Worm (Caenorhabditis elegans) whole organism, young adult: Measurements from ENCODE around the gene gtf-2H2C.

Source experiments
- C17E4.6 ChIP-seq: fragments of 200-800 bp; sonication (Bioruptor generic); IDR thresholded peaks from 2 replicates; pipeline ENCODE4 v1.3.6; 2022; ENCODE audit warnings: missing genetic modification reagents, missing genetic modification characterization, missing compliant biosample characterization
- D2030.7 ChIP-seq: fragments of 200-800 bp; sonication (Bioruptor generic); IDR thresholded peaks from 2 replicates; pipeline ENCODE4 v1.3.6; 2022; ENCODE audit warnings: missing genetic modification reagents, missing genetic modification characterization, missing compliant biosample characterization
- F39B2.1 ChIP-seq: fragments of 200-800 bp; sonication (Bioruptor generic); IDR thresholded peaks from 2 replicates; pipeline ENCODE4 v1.3.6; 2022; ENCODE audit warnings: missing genetic modification reagents, missing genetic modification characterization, missing compliant biosample characterization
- F52B5.7 ChIP-seq: sonication (generic microtip); optimal IDR thresholded peaks from 2 replicates; lab custom pipeline; 2016; ENCODE audit warnings: mild to moderate bottlenecking, missing genetic modification characterization, missing compliant biosample characterization
- F55B11.4 ChIP-seq: sonication (generic microtip); optimal IDR thresholded peaks from 2 replicates; lab custom pipeline; 2016; ENCODE audit warnings: missing compliant biosample characterization, missing genetic modification characterization, borderline replicate concordance; ENCODE audit not compliant: insufficient read depth
- F57A8.1 ChIP-seq: fragments of 200-800 bp; sonication (Bioruptor generic); optimal IDR thresholded peaks from 2 replicates; lab custom pipeline; 2018; ENCODE audit warnings: mild to moderate bottlenecking, missing genetic modification characterization, moderate library complexity, missing compliant biosample characterization
- T07F8.4 ChIP-seq: sonication (generic microtip); optimal IDR thresholded peaks from 2 replicates; lab custom pipeline; 2016; ENCODE audit warnings: mild to moderate bottlenecking, missing genetic modification characterization, moderate library complexity, missing compliant biosample characterization
- Y56A3A.18 ChIP-seq: fragments of 200-800 bp; sonication (Bioruptor generic); IDR thresholded peaks from 2 replicates; pipeline ENCODE4 v1.3.6; 2022; ENCODE audit warnings: missing genetic modification reagents, missing genetic modification characterization, missing compliant biosample characterization
- Y95B8A.8 ChIP-seq: fragments of 200-800 bp; sonication (Bioruptor generic); IDR thresholded peaks from 2 replicates; pipeline ENCODE4 v1.3.6; 2022; ENCODE audit warnings: missing genetic modification reagents, missing genetic modification characterization, missing compliant biosample characterization
- aptf-2 ChIP-seq: fragments of 200-800 bp; sonication (Bioruptor generic); conservative IDR thresholded peaks from 2 replicates; pipeline ENCODE4 v1.3.6; 2022; ENCODE audit warnings: missing genetic modification reagents, missing genetic modification characterization, missing compliant biosample characterization
- attf-6 ChIP-seq: fragments of 200-800 bp; sonication (Bioruptor generic); IDR thresholded peaks from 2 replicates; pipeline ENCODE4 v1.3.6; 2022; ENCODE audit warnings: missing genetic modification reagents, missing genetic modification characterization, missing compliant biosample characterization
- ccch-3 ChIP-seq: fragments of 200-800 bp; sonication (Bioruptor generic); optimal IDR thresholded peaks from 2 replicates; lab custom pipeline; 2018; ENCODE audit warnings: mild to moderate bottlenecking, missing genetic modification characterization, missing compliant biosample characterization
- cebp-1 ChIP-seq, 2 experiments: fragments of 200-800 bp in 1 of 2; sonication (Bioruptor generic) in 1 of 2; sonication (generic microtip) in 1 of 2; IDR thresholded peaks in 1 of 2; optimal IDR thresholded peaks in 1 of 2; 2 replicates each; pipeline versions ENCODE4 v1.3.6 to Lab custom; 2017 to 2022; ENCODE audit warnings: missing compliant biosample characterization in 2 of 2, missing genetic modification characterization in 2 of 2, mild to moderate bottlenecking in 1 of 2, missing genetic modification reagents in 1 of 2, moderate library complexity in 1 of 2
- cebp-2 ChIP-seq: fragments of 200-800 bp; sonication (Bioruptor generic); IDR thresholded peaks from 2 replicates; pipeline ENCODE4 v1.3.6; 2022; ENCODE audit warnings: missing genetic modification characterization, missing compliant biosample characterization
- ceh-27 ChIP-seq: fragments of 200-800 bp; sonication (Bioruptor generic); optimal IDR thresholded peaks from 2 replicates; lab custom pipeline; 2018; ENCODE audit warnings: mild to moderate bottlenecking, missing genetic modification characterization, moderate library complexity, missing compliant biosample characterization
- ceh-58 ChIP-seq: fragments of 200-800 bp; sonication (Bioruptor generic); IDR thresholded peaks from 2 replicates; pipeline ENCODE4 v1.3.6; 2022; ENCODE audit warnings: missing genetic modification characterization, missing compliant biosample characterization
- efl-1 ChIP-seq: fragments of 150-350 bp; optimal IDR thresholded peaks from 2 replicates; lab custom pipeline; 2014; ENCODE audit warnings: missing biosample characterization, missing genetic modification reagents, missing genetic modification characterization
- him-1 ChIP-seq: sonication (generic microtip); optimal IDR thresholded peaks from 2 replicates; lab custom pipeline; 2016; ENCODE audit warnings: missing genotype, missing genetic modification reagents, missing genetic modification characterization, missing compliant biosample characterization
- hlh-12 ChIP-seq: sonication (generic microtip); optimal IDR thresholded peaks from 2 replicates; lab custom pipeline; 2016; ENCODE audit warnings: missing genetic modification characterization, missing compliant biosample characterization
- hlh-26 ChIP-seq: fragments of 200-800 bp; sonication (Bioruptor generic); conservative IDR thresholded peaks from 2 replicates; pipeline ENCODE4 v1.3.6; 2022; ENCODE audit warnings: missing genetic modification reagents, missing genetic modification characterization, missing compliant biosample characterization
- hmg-1.2 ChIP-seq: fragments of 200-800 bp; sonication (Bioruptor generic); IDR thresholded peaks from 2 replicates; pipeline ENCODE4 v1.3.6; 2022; ENCODE audit warnings: missing genetic modification reagents, missing genetic modification characterization, missing compliant biosample characterization
- hsf-1 ChIP-seq: fragments of 200-800 bp; sonication (Bioruptor generic); IDR thresholded peaks from 2 replicates; pipeline ENCODE4 v1.3.6; 2022; ENCODE audit warnings: missing genetic modification reagents, missing genetic modification characterization, missing compliant biosample characterization
- let-607 ChIP-seq, 2 experiments: fragments of 200-800 bp in 1 of 2; sonication (Bioruptor generic) in 1 of 2; sonication (generic microtip) in 1 of 2; optimal IDR thresholded peaks; 2 replicates each; lab custom pipeline; 2016 to 2018; ENCODE audit warnings: mild to moderate bottlenecking in 2 of 2, missing compliant biosample characterization in 2 of 2, missing genetic modification characterization in 2 of 2, moderate library complexity in 2 of 2, missing genotype in 1 of 2
- lin-26 ChIP-seq: fragments of 200-800 bp; sonication (Bioruptor generic); IDR thresholded peaks from 2 replicates; pipeline ENCODE4 v1.3.6; 2022; ENCODE audit warnings: missing genetic modification reagents, missing genetic modification characterization, missing compliant biosample characterization
- madf-6 ChIP-seq: fragments of 200-800 bp; sonication (Bioruptor generic); IDR thresholded peaks from 2 replicates; pipeline ENCODE4 v1.3.6; 2022; ENCODE audit warnings: missing genetic modification reagents, missing genetic modification characterization, missing compliant biosample characterization
- mel-28 ChIP-seq: sonication (generic microtip); optimal IDR thresholded peaks from 2 replicates; lab custom pipeline; 2016; ENCODE audit warnings: borderline replicate concordance, mild to moderate bottlenecking, missing genetic modification characterization, missing compliant biosample characterization
- mes-4 ChIP-seq: sonication (generic microtip); optimal IDR thresholded peaks from 2 replicates; lab custom pipeline; 2016; ENCODE audit warnings: missing genotype, missing genetic modification characterization, missing compliant biosample characterization
- mxl-1 ChIP-seq: sonication (generic microtip); optimal IDR thresholded peaks from 2 replicates; lab custom pipeline; 2016; ENCODE audit warnings: missing genetic modification characterization, missing compliant biosample characterization
- nhr-80 ChIP-seq: sonication (generic microtip); optimal IDR thresholded peaks from 2 replicates; lab custom pipeline; 2016; ENCODE audit warnings: missing genetic modification characterization, missing compliant biosample characterization
- pbrm-1 ChIP-seq: fragments of 200-800 bp; sonication (Bioruptor generic); IDR thresholded peaks from 2 replicates; pipeline ENCODE4 v1.3.6; 2022; ENCODE audit warnings: missing genetic modification reagents, missing genetic modification characterization, missing compliant biosample characterization
- pha-4 ChIP-seq: fragments of 150-350 bp; sonication (generic microtip); optimal IDR thresholded peaks from 2 replicates; lab custom pipeline; 2014; ENCODE audit warnings: missing biosample characterization, missing genetic modification reagents, missing genetic modification characterization
- xnd-1 ChIP-seq: sonication (generic microtip); optimal IDR thresholded peaks from 2 replicates; lab custom pipeline; 2016; ENCODE audit warnings: missing genotype, missing genetic modification reagents, missing genetic modification characterization, missing compliant biosample characterization
- ztf-18 ChIP-seq: sonication (generic microtip); optimal IDR thresholded peaks from 2 replicates; lab custom pipeline; 2016; ENCODE audit warnings: missing genotype, mild to moderate bottlenecking, missing genetic modification characterization, missing compliant biosample characterization
- ztf-3 ChIP-seq: fragments of 200-800 bp; sonication (Bioruptor generic); optimal IDR thresholded peaks from 2 replicates; lab custom pipeline; 2018; ENCODE audit warnings: mild to moderate bottlenecking, missing genetic modification characterization, missing compliant biosample characterization

gtf-2H2C gene

DNA sequence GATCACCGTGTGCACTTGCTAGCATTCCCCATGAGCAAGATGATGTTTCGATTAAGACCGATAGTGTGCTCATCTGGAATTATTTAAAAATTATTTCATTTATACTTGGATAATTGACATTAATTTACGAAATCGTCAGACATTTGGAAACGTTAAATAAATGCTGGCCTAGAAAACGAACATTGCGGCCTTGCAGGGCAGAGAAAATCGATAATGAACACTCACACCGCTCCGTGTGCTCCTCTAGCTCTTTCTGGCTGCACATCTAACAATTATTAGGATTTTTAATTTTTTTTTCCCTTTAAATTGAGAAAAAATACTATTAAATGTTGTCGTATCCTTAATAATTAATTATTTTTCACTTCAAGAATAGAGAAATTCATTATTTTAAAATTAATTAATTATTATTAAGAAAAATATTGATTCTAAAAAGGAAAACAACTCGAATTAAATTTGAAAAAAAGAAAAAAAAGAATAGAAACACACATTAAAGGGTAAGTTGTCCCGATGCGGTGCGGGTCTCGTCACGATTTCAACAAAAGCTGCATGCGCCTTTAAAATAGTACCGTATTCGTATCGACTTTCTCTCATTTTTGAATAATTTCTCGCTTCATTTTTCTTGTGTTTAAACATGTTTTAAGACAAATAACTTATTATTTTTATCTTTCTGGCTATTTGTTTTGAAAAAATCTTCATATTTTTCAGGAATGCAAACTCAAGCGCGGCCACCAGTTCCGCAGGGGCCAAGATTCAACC lies 29.7 kb upstream of the gtf-2H2C start, which contains the start of the genes gtf-2H3 and ham-3 (continued):
- TF ChIP-seq hlh-12, result no peak
- peak; percentile 87 for TF ChIP-seq madf-6 (GFP tag; lab: Robert Waterston, UW)
- TF ChIP-seq C17E4.6 (GFP tag; lab: Robert Waterston, UW), result no peak
- TF ChIP-seq T07F8.4 (tag; lab: Kevin White, UChicago), result no peak
- no peak for TF ChIP-seq hmg-1.2 (GFP tag; lab: Robert Waterston, UW)
- no peak for TF ChIP-seq nhr-80 (tag; lab: Kevin White, UChicago)
- peak; percentile 61 for TF ChIP-seq D2030.7 (GFP tag; lab: Robert Waterston, UW)
- TF ChIP-seq hsf-1 (GFP tag; lab: Robert Waterston, UW), result no peak
- no peak for TF ChIP-seq F55B11.4 (tag; lab: Kevin White, UChicago)
- peak; percentile 68 for TF ChIP-seq xnd-1 (tag; lab: Kevin White, UChicago)
- no peak for TF ChIP-seq hlh-26 (GFP tag; lab: Robert Waterston, UW)
- TF ChIP-seq pha-4 (tag; lab: Kevin White, UChicago), result no peak

DNA sequence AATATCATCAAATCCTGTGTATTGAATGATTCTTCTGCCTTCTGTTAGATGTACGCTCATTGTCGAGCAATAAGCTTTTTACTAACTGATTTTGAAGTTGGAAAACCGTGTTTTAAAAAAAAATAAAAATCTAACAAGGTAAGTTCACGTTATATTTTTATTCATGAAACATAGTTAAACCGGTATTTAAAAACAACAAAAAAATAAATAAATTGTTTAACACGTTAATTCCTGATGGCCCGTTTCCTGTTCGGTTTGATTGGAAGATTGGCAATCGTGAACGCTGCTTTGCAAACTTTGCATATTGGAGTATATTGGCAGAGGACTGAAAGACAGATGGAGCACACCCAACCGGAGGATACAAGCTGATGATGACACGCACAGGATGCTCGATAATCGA lies 28.2 kb upstream of the gtf-2H2C start, which contains the start of gene ZK1128.3:
Gene ZK1128.3, minus strand, starts transcription at position 101 of the 400 bp plus-strand sequence.
- TF ChIP-seq pha-4 (tag; lab: Kevin White, UChicago) (no peak), cebp-1 (GFP tag; IDR thresholded peaks at IDR 0.05; lab: Robert Waterston, UW) (no peak), cebp-1 (tag; optimal IDR thresholded peaks at IDR 0.05; lab: Kevin White, UChicago) (no peak), cebp-2 (GFP tag; lab: Robert Waterston, UW) (no peak), Y56A3A.18 (GFP tag; lab: Robert Waterston, UW) (no peak), F39B2.1 (GFP tag; lab: Robert Waterston, UW) (no peak), F57A8.1 (no peak), attf-6 (no peak), hsf-1 (GFP tag; lab: Robert Waterston, UW) (no peak), mel-28 (tag; lab: Kevin White, UChicago) (no peak)

DNA sequence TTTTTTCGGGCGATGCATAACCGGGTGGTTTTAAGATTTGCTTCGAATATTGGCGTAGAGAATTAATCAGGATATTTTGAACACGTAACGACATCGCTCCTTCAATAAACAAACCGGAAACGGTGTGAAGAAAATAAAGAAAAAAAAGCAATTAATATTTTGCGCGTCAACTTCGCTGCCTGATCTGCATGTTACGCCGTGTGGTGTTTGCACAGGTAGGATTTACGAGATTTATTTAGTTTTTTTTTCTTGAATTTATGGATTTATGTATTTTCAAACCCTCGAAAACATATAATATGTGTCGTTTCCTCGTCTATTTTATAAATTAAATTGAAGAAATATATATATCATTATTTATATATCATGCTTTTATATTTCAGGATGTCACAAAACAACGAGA lies 24.1 kb upstream of the gtf-2H2C start, which contains the start of the genes ZK1128.1 and mett-10:
Gene ZK1128.1, minus strand, starts transcription at position 99 of the 400 bp plus-strand sequence.
Gene mett-10, plus strand, starts transcription at position 375 of the 400 bp plus-strand sequence.
- TF ChIP-seq ceh-27 (GFP tag; lab: Kevin White, UChicago) (no peak), ztf-18 (no peak), ccch-3 (GFP tag; lab: Kevin White, UChicago) (no peak), him-1 (tag; lab: Kevin White, UChicago) (no peak), aptf-2 (GFP tag; lab: Robert Waterston, UW) (no peak), Y56A3A.18 (GFP tag; lab: Robert Waterston, UW) (no peak), let-607 (tag; optimal IDR thresholded peaks at IDR 0.05; lab: Kevin White, UChicago) (no peak), F57A8.1 (no peak), ceh-58 (GFP tag; lab: Robert Waterston, UW) (no peak), ztf-3 (GFP tag; lab: Kevin White, UChicago) (no peak), F55B11.4 (tag; lab: Kevin White, UChicago) (no peak), pbrm-1 (GFP tag; lab: Robert Waterston, UW) (no peak)

ce11 chrIII:10112958-10113357 lies 22.4 kb upstream of the gtf-2H2C start, which contains the start of gene vps-29:
vps-29 (minus strand) TSS chrIII:10113058.
- TF ChIP-seq Y95B8A.8 (GFP tag; lab: Robert Waterston, UW) (no peak), lin-26 (GFP tag; lab: Robert Waterston, UW) (no peak), ceh-27 (GFP tag; lab: Kevin White, UChicago) (no peak), mxl-1 (tag; lab: Kevin White, UChicago) (no peak), mes-4 (tag; lab: Kevin White, UChicago) (no peak), F52B5.7 (tag; lab: Kevin White, UChicago) (no peak), efl-1 (GFP tag; lab: Kevin White, UChicago) (no peak), F39B2.1 (GFP tag; lab: Robert Waterston, UW) (no peak)
